Fruit fly (Drosophila melanogaster) whole organism, embryonic: ENCODE results near the gene Caf1-55.
A peak's percentile ranks its signal among the peaks of the same experiment; 100 is the strongest.

ENCODE experiments used
- CG10209 ChIP-seq: fragments of 200-800 bp; sonication (Bioruptor generic); optimal IDR thresholded peaks from 3 replicates; lab custom pipeline; 2017; ENCODE audit warnings: missing biosample characterization, mild to moderate bottlenecking, missing genetic modification characterization, missing genetic modification reagents
- CG11695 ChIP-seq: fragments of 200-800 bp; sonication (Bioruptor generic); IDR thresholded peaks from 3 replicates; pipeline ENCODE4 v1.3.6; 2022; ENCODE audit warnings: missing biosample characterization, missing genetic modification characterization
- CG12391 ChIP-seq: fragments of 200-800 bp; sonication (Bioruptor generic); optimal IDR thresholded peaks from 3 replicates; lab custom pipeline; 2018; ENCODE audit warnings: missing biosample characterization, mild to moderate bottlenecking, missing genetic modification characterization, moderate library complexity
- CG12769 ChIP-seq: fragments of 200-800 bp; sonication (Bioruptor generic); optimal IDR thresholded peaks from 2 replicates; lab custom pipeline; 2019; ENCODE audit warnings: missing biosample characterization, mild to moderate bottlenecking, missing genetic modification characterization, moderate library complexity
- CG12942 ChIP-seq: fragments of 200-800 bp; sonication (Bioruptor generic); optimal IDR thresholded peaks from 3 replicates; lab custom pipeline; 2016; ENCODE audit warnings: missing biosample characterization, missing genetic modification characterization
- CG14441 ChIP-seq: fragments of 200-800 bp; sonication (Bioruptor generic); IDR thresholded peaks from 2 replicates; pipeline ENCODE4 v1.3.6; 2022; ENCODE audit warnings: missing biosample characterization, missing genetic modification characterization
- CG14710 ChIP-seq: fragments of 200-800 bp; sonication (Bioruptor generic); optimal IDR thresholded peaks from 3 replicates; lab custom pipeline; 2019; ENCODE audit warnings: missing biosample characterization, mild to moderate bottlenecking, missing genetic modification characterization, moderate library complexity
- CG15011 ChIP-seq: fragments of 200-800 bp; sonication (Bioruptor generic); optimal IDR thresholded peaks from 3 replicates; lab custom pipeline; 2018; ENCODE audit warnings: missing biosample characterization, mild to moderate bottlenecking, missing genetic modification characterization
- CG17328 ChIP-seq: fragments of 200-800 bp; sonication (Bioruptor generic); IDR thresholded peaks from 2 replicates; pipeline ENCODE4 v1.3.6; 2022; ENCODE audit warnings: missing biosample characterization, missing genetic modification characterization
- CG18011 ChIP-seq: fragments of 200-800 bp; sonication (Bioruptor generic); optimal IDR thresholded peaks from 2 replicates; lab custom pipeline; 2017; ENCODE audit warnings: missing biosample characterization, missing genetic modification characterization, mild to moderate bottlenecking, moderate library complexity, missing genotype
- CG18599 ChIP-seq: fragments of 200-800 bp; sonication (Bioruptor generic); optimal IDR thresholded peaks from 3 replicates; lab custom pipeline; 2017; ENCODE audit warnings: missing biosample characterization, missing genetic modification characterization, mild to moderate bottlenecking, moderate library complexity, missing genetic modification reagents
- CG2120 ChIP-seq: fragments of 200-800 bp; sonication (Bioruptor generic); optimal IDR thresholded peaks from 3 replicates; lab custom pipeline; 2016; ENCODE audit warnings: missing biosample characterization, missing genetic modification characterization
- CG2712 ChIP-seq: fragments of 200-800 bp; optimal IDR thresholded peaks from 3 replicates; lab custom pipeline; 2019; ENCODE audit warnings: missing biosample characterization, mild to moderate bottlenecking, missing genetic modification characterization, moderate library complexity
- CG31224 ChIP-seq: fragments of 200-800 bp; sonication (Bioruptor generic); IDR thresholded peaks from 2 replicates; pipeline ENCODE4 v1.3.6; 2022; ENCODE audit warnings: missing biosample characterization, missing genetic modification characterization
- CG31441 ChIP-seq: fragments of 200-800 bp; sonication (Bioruptor generic); IDR thresholded peaks from 2 replicates; pipeline ENCODE4 v1.3.6; 2022; ENCODE audit warnings: missing biosample characterization, missing genetic modification characterization
- CG34376 ChIP-seq: fragments of 200-800 bp; sonication (Bioruptor generic); optimal IDR thresholded peaks from 2 replicates; lab custom pipeline; 2018; ENCODE audit warnings: missing biosample characterization, mild to moderate bottlenecking, missing genetic modification characterization
- CG4404 ChIP-seq: fragments of 200-800 bp; sonication (Bioruptor generic); IDR thresholded peaks from 2 replicates; pipeline ENCODE4 v1.3.6; 2022; ENCODE audit warnings: missing biosample characterization, missing genetic modification characterization
- CG4707 ChIP-seq: fragments of 200-800 bp; sonication (Bioruptor generic); optimal IDR thresholded peaks from 2 replicates; lab custom pipeline; 2018; ENCODE audit warnings: missing biosample characterization, mild to moderate bottlenecking, missing genetic modification characterization, moderate library complexity
- CG4730 ChIP-seq: fragments of 200-800 bp; sonication (Bioruptor generic); IDR thresholded peaks from 2 replicates; pipeline ENCODE4 v1.3.6; 2022; ENCODE audit warnings: missing biosample characterization, missing genetic modification characterization
- CG5180 ChIP-seq: fragments of 200-800 bp; sonication (Bioruptor generic); optimal IDR thresholded peaks from 3 replicates; lab custom pipeline; 2017; ENCODE audit warnings: missing biosample characterization, missing genetic modification characterization, mild to moderate bottlenecking, moderate library complexity, missing genetic modification reagents
- CG6683 ChIP-seq: fragments of 200-800 bp; sonication (Bioruptor generic); optimal IDR thresholded peaks from 2 replicates; lab custom pipeline; 2017; ENCODE audit warnings: missing biosample characterization, mild to moderate bottlenecking, missing genetic modification characterization, missing genetic modification reagents
- CG7357 ChIP-seq: fragments of 200-800 bp; sonication (Bioruptor generic); IDR thresholded peaks from 3 replicates; pipeline ENCODE4 v1.3.6; 2022; ENCODE audit warnings: missing biosample characterization, missing genetic modification characterization
- Dek ChIP-seq: fragments of 200-800 bp; sonication (Bioruptor generic); optimal IDR thresholded peaks from 3 replicates; lab custom pipeline; 2019; ENCODE audit warnings: missing biosample characterization, mild to moderate bottlenecking, missing genetic modification characterization, moderate library complexity
- E2f2 ChIP-seq: fragments of 200-800 bp; sonication (Bioruptor generic); IDR thresholded peaks from 2 replicates; pipeline ENCODE4 v1.3.6; 2022; ENCODE audit warnings: missing biosample characterization, missing genetic modification characterization
- H15 ChIP-seq: fragments of 200-800 bp; sonication (Bioruptor generic); IDR thresholded peaks from 3 replicates; pipeline ENCODE4 v1.3.6; 2022; ENCODE audit warnings: missing biosample characterization, missing genetic modification characterization
- Nf-YC ChIP-seq: fragments of 200-800 bp; optimal IDR thresholded peaks from 3 replicates; lab custom pipeline; 2019; ENCODE audit warnings: missing biosample characterization, mild to moderate bottlenecking, missing genetic modification characterization, moderate library complexity
- Scr ChIP-seq: fragments of 200-800 bp; sonication (Bioruptor generic); IDR thresholded peaks from 2 replicates; pipeline ENCODE4 v1.3.6; 2022; ENCODE audit warnings: missing biosample characterization, missing genetic modification characterization; ENCODE audit not compliant: partially characterized antibody
- Tbp ChIP-seq: fragments of >200 bp; optimal IDR thresholded peaks from 2 replicates; lab custom pipeline; 2018; ENCODE audit warnings: missing biosample characterization, missing genetic modification characterization
- Trl ChIP-seq, 3 experiments: fragments of >200 bp in 2 of 3; fragments of 200-800 bp in 1 of 3; sonication (Bioruptor generic) in 1 of 3; optimal IDR thresholded peaks; 2 replicates in 1 of 3; 3 replicates in 2 of 3; lab custom pipeline; 2016 to 2017; ENCODE audit warnings: missing biosample characterization in 1 of 3, missing genetic modification characterization in 1 of 3
- abd-A ChIP-seq: fragments of 200-800 bp; sonication (Bioruptor generic); optimal IDR thresholded peaks from 3 replicates; lab custom pipeline; 2019; ENCODE audit warnings: missing biosample characterization, mild to moderate bottlenecking, missing genetic modification characterization, moderate library complexity
- al ChIP-seq: fragments of 200-800 bp; sonication (Bioruptor generic); IDR thresholded peaks from 2 replicates; pipeline ENCODE4 v1.3.6; 2022; ENCODE audit warnings: missing biosample characterization, missing genetic modification characterization
- ase ChIP-seq: fragments of 200-800 bp; sonication (Bioruptor generic); IDR thresholded peaks from 3 replicates; pipeline ENCODE4 v1.3.6; 2022; ENCODE audit warnings: missing biosample characterization, missing genetic modification characterization
- btn ChIP-seq: fragments of 200-800 bp; sonication (Bioruptor generic); optimal IDR thresholded peaks from 2 replicates; lab custom pipeline; 2016; ENCODE audit warnings: missing biosample characterization, missing genetic modification characterization
- cg ChIP-seq: fragments of 200-800 bp; sonication (Bioruptor generic); optimal IDR thresholded peaks from 3 replicates; lab custom pipeline; 2019; ENCODE audit warnings: missing biosample characterization, mild to moderate bottlenecking, missing genetic modification characterization, moderate library complexity
- dimm ChIP-seq: fragments of 200-800 bp; sonication (Bioruptor generic); IDR thresholded peaks from 2 replicates; pipeline ENCODE4 v1.3.6; 2022; ENCODE audit warnings: missing biosample characterization, missing genetic modification characterization
- ewg ChIP-seq: fragments of 200-800 bp; sonication (Bioruptor generic); optimal IDR thresholded peaks from 3 replicates; lab custom pipeline; 2017; ENCODE audit warnings: mild to moderate bottlenecking, missing biosample characterization, missing genetic modification reagents, missing genetic modification characterization
- fd102C ChIP-seq: fragments of 200-800 bp; sonication (Bioruptor generic); optimal IDR thresholded peaks from 2 replicates; lab custom pipeline; 2018; ENCODE audit warnings: missing biosample characterization, mild to moderate bottlenecking, missing genetic modification characterization, moderate library complexity
- grau ChIP-seq: fragments of 200-800 bp; optimal IDR thresholded peaks from 3 replicates; lab custom pipeline; 2019; ENCODE audit warnings: missing biosample characterization, mild to moderate bottlenecking, missing genetic modification characterization, moderate library complexity
- gsb ChIP-seq: fragments of 200-800 bp; sonication (Bioruptor generic); IDR thresholded peaks from 2 replicates; pipeline ENCODE4 v1.3.6; 2022; ENCODE audit warnings: missing biosample characterization, missing genetic modification characterization
- her ChIP-seq: fragments of 200-800 bp; sonication (Bioruptor generic); optimal IDR thresholded peaks from 2 replicates; lab custom pipeline; 2016; ENCODE audit warnings: missing biosample characterization, missing genetic modification characterization
- ind ChIP-seq: fragments of 200-800 bp; sonication (Bioruptor generic); optimal IDR thresholded peaks from 3 replicates; lab custom pipeline; 2016; ENCODE audit warnings: missing biosample characterization, missing genetic modification characterization
- insv ChIP-seq, 2 experiments: fragments of 200-800 bp; sonication (Bioruptor generic); optimal IDR thresholded peaks; 3 replicates each; lab custom pipeline; 2016 to 2018; ENCODE audit warnings: missing biosample characterization in 2 of 2, missing genetic modification characterization in 2 of 2
- maf-S ChIP-seq: fragments of 200-800 bp; sonication (Bioruptor generic); optimal IDR thresholded peaks from 2 replicates; lab custom pipeline; 2016; ENCODE audit warnings: missing biosample characterization, missing genetic modification characterization
- nerfin-2 ChIP-seq: fragments of 200-800 bp; sonication (Bioruptor generic); IDR thresholded peaks from 2 replicates; pipeline ENCODE4 v1.3.6; 2022; ENCODE audit warnings: missing biosample characterization, missing genetic modification characterization; ENCODE audit not compliant: partially characterized antibody
- onecut ChIP-seq: fragments of 200-800 bp; sonication (Bioruptor generic); IDR thresholded peaks from 2 replicates; pipeline ENCODE4 v1.3.6; 2022; ENCODE audit warnings: missing biosample characterization, missing genetic modification characterization
- pb ChIP-seq: fragments of 200-800 bp; sonication (Bioruptor generic); optimal IDR thresholded peaks from 3 replicates; lab custom pipeline; 2016; ENCODE audit warnings: missing biosample characterization, missing genetic modification characterization
- sens ChIP-seq: fragments of 200-800 bp; sonication (Bioruptor generic); peaks from one replicate; lab custom pipeline; 2016; ENCODE audit warnings: missing biosample characterization, missing genetic modification characterization
- sr ChIP-seq: fragments of 200-800 bp; sonication (Bioruptor generic); IDR thresholded peaks from 3 replicates; pipeline ENCODE4 v1.3.6; 2022; ENCODE audit warnings: missing biosample characterization, missing genetic modification characterization
- tgo ChIP-seq: fragments of 200-800 bp; sonication (Bioruptor generic); IDR thresholded peaks from 3 replicates; pipeline ENCODE4 v1.3.6; 2022; ENCODE audit warnings: missing biosample characterization, missing genetic modification characterization
- tx ChIP-seq: fragments of 200-800 bp; sonication (Bioruptor generic); optimal IDR thresholded peaks from 2 replicates; lab custom pipeline; 2016; ENCODE audit warnings: missing biosample characterization, missing genetic modification characterization
- wor ChIP-seq: fragments of 200-800 bp; sonication (Bioruptor generic); IDR thresholded peaks from 2 replicates; pipeline ENCODE4 v1.3.6; 2022; ENCODE audit warnings: missing biosample characterization, missing genetic modification characterization

The Caf1-55 gene

dm6 chr3R:15250454-15250853 is 25.1 kb downstream of the Caf1-55 start (continued):
- TF ChIP-seq sens (GFP tag; lab: Kevin White, UChicago), result peak; percentile 76
- TF ChIP-seq Scr (GFP tag; lab: Robert Waterston, UW), result no peak
- TF ChIP-seq nerfin-2 (GFP tag; lab: Robert Waterston, UW), result no peak
- TF ChIP-seq ewg (GFP tag; lab: Kevin White, UChicago), result peak; percentile 37
- TF ChIP-seq CG2712 (tag; lab: Kevin White, UChicago), result peak; percentile 73
- TF ChIP-seq Tbp (GFP tag; lab: Kevin White, UChicago), result no peak
- TF ChIP-seq onecut, result peak; percentile 51
- TF ChIP-seq insv (GFP tag; optimal IDR thresholded peaks at IDR 0.05; lab: Kevin White, UChicago), result no peak
- TF ChIP-seq CG7357 (GFP tag; lab: Robert Waterston, UW), result peak; percentile 48; the same call in 1 of the 3 replicates
- TF ChIP-seq btn (GFP tag; lab: Kevin White, UChicago), result no peak
- TF ChIP-seq E2f2 (GFP tag; lab: Robert Waterston, UW), result peak; percentile 51
- no peak for TF ChIP-seq Nf-YC
- TF ChIP-seq Trl (optimal IDR thresholded peaks at IDR 0.05; lab: Kevin White, UChicago), result peak; percentile 47 to 60
- no peak for TF ChIP-seq Trl (GFP tag; optimal IDR thresholded peaks at IDR 0.05; lab: Kevin White, UChicago)
- no peak for TF ChIP-seq abd-A (tag; lab: Kevin White, UChicago)
- peak; percentile 56; the same call in 2 of the 3 replicates for TF ChIP-seq ase (GFP tag; lab: Robert Waterston, UW)
- peak; percentile 59 for TF ChIP-seq CG6683
- no peak for TF ChIP-seq tx (GFP tag; lab: Kevin White, UChicago)
- peak; percentile 76 for TF ChIP-seq CG17328 (GFP tag; lab: Robert Waterston, UW)
- peak; percentile 4 for TF ChIP-seq CG4707 (GFP tag; lab: Kevin White, UChicago)
- TF ChIP-seq CG12391 (tag; lab: Kevin White, UChicago), result peak; percentile 80
- TF ChIP-seq CG14441 (GFP tag; lab: Robert Waterston, UW), result peak; percentile 73
- TF ChIP-seq cg (GFP tag; lab: Kevin White, UChicago), result no peak
- TF ChIP-seq CG4404, result peak; percentile 52
- TF ChIP-seq dimm, result peak; percentile 42; the same call in 1 of the 2 replicates
- TF ChIP-seq wor (GFP tag; lab: Robert Waterston, UW), result peak; percentile 44; the same call in 1 of the 2 replicates
- peak; percentile 58 for TF ChIP-seq ind (GFP tag; lab: Kevin White, UChicago)
- peak; percentile 57 for TF ChIP-seq al (GFP tag; lab: Robert Waterston, UW)
- TF ChIP-seq CG14710, result no peak
- TF ChIP-seq her (GFP tag; lab: Kevin White, UChicago), result no peak
- TF ChIP-seq fd102C (GFP tag; lab: Kevin White, UChicago), result no peak
- TF ChIP-seq H15 (GFP tag; lab: Robert Waterston, UW), result peak; percentile 73
- TF ChIP-seq CG34376 (GFP tag; lab: Kevin White, UChicago), result peak; percentile 41
- TF ChIP-seq CG2120 (GFP tag; lab: Kevin White, UChicago), result peak; percentile 81
- peak; percentile 75 for TF ChIP-seq grau (tag; lab: Kevin White, UChicago)
- no peak for TF ChIP-seq CG15011 (GFP tag; lab: Kevin White, UChicago)
- TF ChIP-seq pb (GFP tag; lab: Kevin White, UChicago), result no peak
- peak; percentile 10 for TF ChIP-seq CG18011
- peak; percentile 74 for TF ChIP-seq Dek
- TF ChIP-seq CG10209 (GFP tag; lab: Kevin White, UChicago), result no peak
- peak; percentile 57; the same call in 1 of the 2 replicates for TF ChIP-seq gsb (GFP tag; lab: Robert Waterston, UW)
- TF ChIP-seq CG4730, result peak; percentile 62
- TF ChIP-seq CG18599 (GFP tag; lab: Kevin White, UChicago), result peak; percentile 94
- no peak for TF ChIP-seq maf-S (GFP tag; lab: Kevin White, UChicago)
- peak; percentile 11 for TF ChIP-seq CG12942
- TF ChIP-seq CG12769, result no peak
- TF ChIP-seq CG11695, result peak; percentile 74
- no peak; the same call in none of the 2 replicates for TF ChIP-seq CG31441 (GFP tag; lab: Robert Waterston, UW)
- peak; percentile 80 for TF ChIP-seq tgo (GFP tag; lab: Robert Waterston, UW)
- TF ChIP-seq CG5180 (GFP tag; lab: Kevin White, UChicago), result no peak
- TF ChIP-seq sr (GFP tag; lab: Robert Waterston, UW), result 0 out of 3 replicates have a peak, but pooled peaks have one; percentile 15
- peak; percentile 60 for TF ChIP-seq CG31224 (GFP tag; lab: Robert Waterston, UW)
